Worm (Caenorhabditis elegans) whole organism, young adult: ENCODE data around the gene srh-47.
"Not testable (repeated sequence)": the region's sequence is repeated elsewhere in the genome, so short reads cannot be mapped to it uniquely, and the experiment has no call there.

Source experiments
- B0019.2 ChIP-seq: fragments of 200-800 bp; sonication (Bioruptor generic); conservative IDR thresholded peaks from 2 replicates; pipeline ENCODE4 v1.3.6; 2022; ENCODE audit warnings: missing genetic modification reagents, missing genetic modification characterization, missing compliant biosample characterization
- C06A6.2 ChIP-seq: fragments of 200-800 bp; sonication (Bioruptor generic); conservative IDR thresholded peaks from 2 replicates; pipeline ENCODE4 v1.3.6; 2022; ENCODE audit warnings: missing genetic modification characterization, missing compliant biosample characterization
- C17E4.6 ChIP-seq: fragments of 200-800 bp; sonication (Bioruptor generic); IDR thresholded peaks from 2 replicates; pipeline ENCODE4 v1.3.6; 2022; ENCODE audit warnings: missing genetic modification reagents, missing genetic modification characterization, missing compliant biosample characterization
- F23B12.7 ChIP-seq: sonication (generic microtip); optimal IDR thresholded peaks from 2 replicates; lab custom pipeline; 2017; ENCODE audit warnings: missing genetic modification characterization, mild to moderate bottlenecking, missing compliant biosample characterization, antibody characterized with exemption, moderate library complexity; ENCODE audit not compliant: insufficient read depth
- F57C9.4 ChIP-seq: sonication (generic microtip); optimal IDR thresholded peaks from 2 replicates; lab custom pipeline; 2017; ENCODE audit warnings: mild to moderate bottlenecking, missing genetic modification characterization, missing compliant biosample characterization
- K12H6.12 ChIP-seq: fragments of 200-800 bp; sonication (Bioruptor generic); optimal IDR thresholded peaks from 2 replicates; lab custom pipeline; 2018; ENCODE audit warnings: mild to moderate bottlenecking, missing genetic modification characterization, missing compliant biosample characterization
- T07F8.4 ChIP-seq: sonication (generic microtip); optimal IDR thresholded peaks from 2 replicates; lab custom pipeline; 2016; ENCODE audit warnings: mild to moderate bottlenecking, missing genetic modification characterization, moderate library complexity, missing compliant biosample characterization
- aptf-2 ChIP-seq: fragments of 200-800 bp; sonication (Bioruptor generic); conservative IDR thresholded peaks from 2 replicates; pipeline ENCODE4 v1.3.6; 2022; ENCODE audit warnings: missing genetic modification reagents, missing genetic modification characterization, missing compliant biosample characterization
- aptf-3 ChIP-seq: fragments of 200-800 bp; sonication (Bioruptor generic); IDR thresholded peaks from 2 replicates; pipeline ENCODE4 v1.3.6; 2022; ENCODE audit warnings: missing genetic modification characterization, missing compliant biosample characterization
- athp-1 ChIP-seq: sonication (generic microtip); optimal IDR thresholded peaks from 2 replicates; lab custom pipeline; 2017; ENCODE audit warnings: mild to moderate bottlenecking, missing genetic modification characterization, missing compliant biosample characterization
- attf-5 ChIP-seq: fragments of 200-800 bp; sonication (Bioruptor generic); optimal IDR thresholded peaks from 2 replicates; lab custom pipeline; 2018; ENCODE audit warnings: mild to moderate bottlenecking, missing genetic modification characterization, missing compliant biosample characterization
- attf-6 ChIP-seq: fragments of 200-800 bp; sonication (Bioruptor generic); IDR thresholded peaks from 2 replicates; pipeline ENCODE4 v1.3.6; 2022; ENCODE audit warnings: missing genetic modification reagents, missing genetic modification characterization, missing compliant biosample characterization
- bed-2 ChIP-seq: fragments of 200-800 bp; sonication (Bioruptor generic); IDR thresholded peaks from 2 replicates; pipeline ENCODE4 v1.3.6; 2022; ENCODE audit warnings: missing genetic modification reagents, missing genetic modification characterization, missing compliant biosample characterization
- ceh-100 ChIP-seq: fragments of 200-800 bp; sonication (Bioruptor generic); IDR thresholded peaks from 2 replicates; pipeline ENCODE4 v1.3.6; 2022; ENCODE audit warnings: missing genetic modification reagents, missing genetic modification characterization, missing compliant biosample characterization
- ceh-40 ChIP-seq: fragments of 200-800 bp; sonication (Bioruptor generic); IDR thresholded peaks from 2 replicates; pipeline ENCODE4 v1.3.6; 2022; ENCODE audit warnings: missing genetic modification characterization, missing compliant biosample characterization
- ceh-58 ChIP-seq: fragments of 200-800 bp; sonication (Bioruptor generic); IDR thresholded peaks from 2 replicates; pipeline ENCODE4 v1.3.6; 2022; ENCODE audit warnings: missing genetic modification characterization, missing compliant biosample characterization
- chd-7 ChIP-seq: sonication (generic microtip); optimal IDR thresholded peaks from 2 replicates; lab custom pipeline; 2016; ENCODE audit warnings: mild to moderate bottlenecking, missing genetic modification characterization, moderate library complexity, missing compliant biosample characterization
- die-1 ChIP-seq: sonication (generic microtip); optimal IDR thresholded peaks from 2 replicates; lab custom pipeline; 2016; ENCODE audit warnings: missing genotype, mild to moderate bottlenecking, missing genetic modification characterization, missing compliant biosample characterization
- egl-18 ChIP-seq: fragments of 200-800 bp; sonication (Bioruptor generic); IDR thresholded peaks from 2 replicates; pipeline ENCODE4 v1.3.6; 2022; ENCODE audit warnings: missing genetic modification reagents, missing genetic modification characterization, missing compliant biosample characterization
- let-607 ChIP-seq, 2 experiments: fragments of 200-800 bp in 1 of 2; sonication (Bioruptor generic) in 1 of 2; sonication (generic microtip) in 1 of 2; optimal IDR thresholded peaks; 2 replicates each; lab custom pipeline; 2016 to 2018; ENCODE audit warnings: mild to moderate bottlenecking in 2 of 2, missing compliant biosample characterization in 2 of 2, missing genetic modification characterization in 2 of 2, moderate library complexity in 2 of 2, missing genotype in 1 of 2
- lin-54 ChIP-seq: fragments of 200-800 bp; sonication (Bioruptor generic); optimal IDR thresholded peaks from 2 replicates; lab custom pipeline; 2018; ENCODE audit warnings: mild to moderate bottlenecking, missing genetic modification characterization, missing compliant biosample characterization
- madf-10 ChIP-seq: sonication (generic microtip); optimal IDR thresholded peaks from 2 replicates; lab custom pipeline; 2016; ENCODE audit warnings: mild to moderate bottlenecking, missing genetic modification characterization, missing compliant biosample characterization
- madf-6 ChIP-seq: fragments of 200-800 bp; sonication (Bioruptor generic); IDR thresholded peaks from 2 replicates; pipeline ENCODE4 v1.3.6; 2022; ENCODE audit warnings: missing genetic modification reagents, missing genetic modification characterization, missing compliant biosample characterization
- mcd-1 ChIP-seq: fragments of 200-800 bp; sonication (Bioruptor generic); IDR thresholded peaks from 2 replicates; pipeline ENCODE4 v1.3.6; 2022; ENCODE audit warnings: missing genetic modification reagents, missing genetic modification characterization, missing compliant biosample characterization
- mes-4 ChIP-seq: sonication (generic microtip); optimal IDR thresholded peaks from 2 replicates; lab custom pipeline; 2016; ENCODE audit warnings: missing genotype, missing genetic modification characterization, missing compliant biosample characterization
- nhr-120 ChIP-seq: fragments of 200-800 bp; sonication (Bioruptor generic); IDR thresholded peaks from 2 replicates; pipeline ENCODE4 v1.3.6; 2022; ENCODE audit warnings: missing genetic modification characterization, missing compliant biosample characterization
- pha-4 ChIP-seq: fragments of 150-350 bp; sonication (generic microtip); optimal IDR thresholded peaks from 2 replicates; lab custom pipeline; 2014; ENCODE audit warnings: missing biosample characterization, missing genetic modification reagents, missing genetic modification characterization
- snpc-1.1 ChIP-seq: sonication (generic microtip); optimal IDR thresholded peaks from 2 replicates; lab custom pipeline; 2017; ENCODE audit warnings: missing genetic modification characterization, mild to moderate bottlenecking, missing compliant biosample characterization, antibody characterized with exemption, moderate library complexity, missing genotype, missing genetic modification reagents; ENCODE audit not compliant: insufficient read depth
- snpc-1.3 ChIP-seq: sonication (generic microtip); optimal IDR thresholded peaks from 2 replicates; lab custom pipeline; 2017; ENCODE audit warnings: missing genetic modification characterization, mild to moderate bottlenecking, missing compliant biosample characterization, antibody characterized with exemption, moderate library complexity, missing genotype, missing genetic modification reagents; ENCODE audit not compliant: insufficient read depth
- snpc-4 ChIP-seq, 5 experiments: fragments of 150-350 bp in 1 of 5; sonication (generic microtip) in 4 of 5; optimal IDR thresholded peaks; 2 replicates each; lab custom pipeline; 2014 to 2018; ENCODE audit warnings: missing genetic modification characterization in 5 of 5, missing biosample characterization in 3 of 5, antibody characterized with exemption in 2 of 5, mild to moderate bottlenecking in 2 of 5, missing compliant biosample characterization in 2 of 5, missing genotype in 2 of 5, moderate library complexity in 2 of 5, missing genetic modification reagents in 1 of 5
- zfh-2 ChIP-seq: fragments of 200-800 bp; sonication (Bioruptor generic); conservative IDR thresholded peaks from 2 replicates; pipeline ENCODE4 v1.3.6; 2022; ENCODE audit warnings: missing genetic modification reagents, missing genetic modification characterization, missing compliant biosample characterization
- ztf-18 ChIP-seq: sonication (generic microtip); optimal IDR thresholded peaks from 2 replicates; lab custom pipeline; 2016; ENCODE audit warnings: missing genotype, mild to moderate bottlenecking, missing genetic modification characterization, missing compliant biosample characterization
- ztf-28 ChIP-seq: fragments of 200-800 bp; sonication (Bioruptor generic); IDR thresholded peaks from 2 replicates; pipeline ENCODE4 v1.3.6; 2022; ENCODE audit warnings: missing genetic modification reagents, missing genetic modification characterization, missing compliant biosample characterization

srh-47 gene

DNA sequence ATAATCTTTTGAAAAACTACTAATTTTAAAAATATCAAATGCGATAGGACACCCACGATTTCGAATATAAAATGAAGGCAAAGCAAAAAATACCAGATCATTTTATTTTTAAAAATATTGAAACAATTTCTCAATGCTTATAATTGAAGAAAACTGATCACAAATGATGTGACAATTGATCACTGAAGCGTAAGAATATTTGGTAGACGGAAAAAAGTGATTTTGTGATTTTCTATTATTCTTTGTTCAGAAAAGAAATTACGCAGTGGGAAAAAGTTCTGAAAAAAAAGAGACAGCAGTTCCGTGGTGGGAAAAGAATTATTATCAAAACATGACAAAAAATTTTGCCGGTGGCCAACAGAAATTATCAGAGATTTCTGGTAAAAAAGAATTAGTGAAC, 1.8 kb downstream of the srh-47 start, which contains the start of gene T03F7.5:
T03F7.5 (minus strand) TSS at position 101 of the 400 bp plus-strand sequence.
- no peak for TF ChIP-seq F57C9.4 (tag; lab: Kevin White, UChicago)

DNA sequence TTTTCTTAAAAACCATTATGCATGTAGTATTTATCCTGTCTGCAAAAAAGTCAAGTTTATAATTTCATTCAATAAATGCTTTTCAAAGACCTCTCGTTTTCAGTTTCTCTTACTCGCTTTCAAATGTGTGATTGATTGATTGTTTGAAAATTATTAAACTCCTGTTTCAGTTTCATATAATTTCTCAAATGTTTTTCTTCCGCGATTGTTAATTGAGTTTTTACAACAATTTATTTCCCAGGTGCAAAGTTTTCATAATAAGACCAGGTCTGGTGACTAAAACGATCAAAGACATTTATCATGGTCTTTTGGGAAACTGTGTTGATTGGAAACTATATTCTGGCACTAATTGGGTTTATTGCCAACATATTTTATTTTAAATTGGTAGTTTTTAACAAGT, 6.0 kb downstream of the srh-47 start, which contains the start of gene T03F7.6:
T03F7.6 (plus strand) TSS at position 301 of the 400 bp plus-strand sequence.
- TF ChIP-seq aptf-2 (no peak), pha-4 (tag; lab: Kevin White, UChicago) (no peak), athp-1 (no peak), attf-6 (GFP tag; lab: Robert Waterston, UW) (no peak), ceh-100 (GFP tag; lab: Robert Waterston, UW) (no peak)
- TF ChIP-seq, all 124 proteins: peak for 0

DNA sequence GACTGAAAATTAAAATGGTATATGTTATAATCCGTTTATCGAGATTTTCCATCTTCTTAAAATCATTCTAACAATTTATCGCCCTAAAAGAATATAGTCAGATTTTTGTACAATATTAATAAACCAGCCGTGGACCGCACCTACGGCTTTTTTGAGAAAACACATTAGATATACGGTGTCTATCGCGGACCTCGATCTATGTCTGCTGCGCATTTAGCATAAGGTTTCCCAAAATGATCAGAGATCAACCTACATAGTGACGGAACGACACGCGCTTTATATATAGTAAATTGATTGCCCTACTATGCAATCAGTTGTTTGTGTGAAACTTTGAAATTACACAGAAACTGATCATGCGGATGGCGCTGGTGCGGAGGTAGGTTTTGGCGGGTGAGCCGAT, 7.8 kb downstream of the srh-47 start:
- TF ChIP-seq snpc-1.1 (tag; lab: Kevin White, UChicago) (peak; percentile 24), ceh-40 (GFP tag; lab: Robert Waterston, UW) (no peak), snpc-4 (GFP tag; optimal IDR thresholded peaks at IDR 0.05; lab: Kevin White, UChicago) (peak; percentile 3), snpc-4 (tag; optimal IDR thresholded peaks at IDR 0.05; lab: Kevin White, UChicago) (peak in 2 of 4 experiments; percentile 68 to 86), chd-7 (no peak)

DNA sequence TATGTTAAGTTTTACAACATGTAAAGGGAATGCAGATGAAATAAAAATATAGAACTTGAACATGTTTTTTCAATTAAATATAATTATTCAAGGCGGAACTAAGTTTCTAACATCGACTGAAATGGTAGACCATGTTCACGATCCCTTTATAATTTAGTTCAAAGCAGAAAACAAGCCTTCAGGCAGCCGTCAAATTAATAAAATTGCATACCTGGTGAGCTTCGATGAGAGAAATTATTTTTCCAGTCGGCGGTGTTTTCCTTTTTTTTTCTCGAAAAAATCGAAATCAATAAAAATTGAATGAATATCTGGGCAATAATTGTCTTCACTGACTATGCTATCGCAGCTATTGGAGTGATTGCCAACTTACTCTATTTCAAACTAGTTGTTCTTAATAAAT, 9.6 kb downstream of the srh-47 start, which contains the start of gene C03E10.1:
C03E10.1 (plus strand) TSS at position 301 of the 400 bp plus-strand sequence.
- TF ChIP-seq B0019.2 (GFP tag; lab: Robert Waterston, UW) (no peak), ztf-18 (tag; lab: Kevin White, UChicago) (no peak), K12H6.12 (tag; lab: Kevin White, UChicago) (no peak), madf-10 (tag; lab: Kevin White, UChicago) (no peak), snpc-4 (GFP tag; optimal IDR thresholded peaks at IDR 0.05; lab: Kevin White, UChicago) (no peak), snpc-4 (tag; optimal IDR thresholded peaks at IDR 0.05; lab: Kevin White, UChicago) (no peak), snpc-1.1 (tag; lab: Kevin White, UChicago) (no peak), T07F8.4 (tag; lab: Kevin White, UChicago) (no peak), ceh-58 (GFP tag; lab: Robert Waterston, UW) (no peak), zfh-2 (no peak), madf-6 (GFP tag; lab: Robert Waterston, UW) (no peak), egl-18 (GFP tag; lab: Robert Waterston, UW) (no peak), attf-5 (no peak), snpc-1.3 (tag; lab: Kevin White, UChicago) (no peak), C17E4.6 (GFP tag; lab: Robert Waterston, UW) (no peak), C06A6.2 (GFP tag; lab: Robert Waterston, UW) (no peak), bed-2 (GFP tag; lab: Robert Waterston, UW) (no peak)
- TF ChIP-seq, all 124 proteins: peak for 0

DNA sequence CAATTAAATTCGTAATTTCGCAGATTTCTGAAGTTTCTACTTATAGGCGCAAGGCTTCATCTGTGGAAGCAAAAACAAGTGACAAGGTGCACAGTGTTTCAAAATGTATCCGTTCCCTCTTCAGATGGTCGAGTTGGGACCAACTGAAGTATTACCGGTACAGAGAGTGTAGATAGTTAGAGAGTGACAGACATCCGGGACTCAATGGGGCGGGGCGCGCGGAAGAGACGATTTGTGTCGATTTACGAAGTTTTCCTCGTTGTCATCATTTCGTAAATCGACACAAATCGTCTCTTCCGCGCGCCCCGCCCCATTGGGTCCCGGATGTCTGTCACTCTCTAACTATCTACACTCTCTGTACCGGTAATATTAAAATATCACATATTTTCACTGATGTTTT, 14.3 kb downstream of the srh-47 start, which contains the start of gene C03E10.3:
C03E10.3 (plus strand) TSS at position 301 of the 400 bp plus-strand sequence.
- TF ChIP-seq lin-54 (GFP tag; lab: Kevin White, UChicago); die-1; aptf-3 (GFP tag; lab: Robert Waterston, UW): not testable (repeated sequence)

DNA sequence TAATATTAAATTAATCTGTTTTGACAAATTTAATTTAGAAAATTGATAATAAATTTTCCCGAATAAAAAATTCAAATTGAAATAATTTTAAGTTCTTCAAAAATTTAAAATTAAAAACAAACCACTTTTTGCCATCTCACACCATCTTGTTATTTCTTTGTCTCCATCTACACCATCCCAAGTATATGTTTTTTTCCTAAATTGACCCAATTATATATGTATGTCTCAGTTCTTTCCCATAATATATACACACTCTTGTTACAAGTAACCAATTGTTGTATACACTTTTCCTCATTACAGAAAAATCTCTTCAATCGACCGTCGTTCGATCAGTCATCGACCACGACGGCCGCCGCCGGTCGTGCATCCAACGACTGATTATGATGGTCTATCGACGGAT, 18.2 kb downstream of the srh-47 start, which contains the start of gene gly-20:
gly-20 (plus strand) TSS at position 301 of the 400 bp plus-strand sequence.
- TF ChIP-seq F23B12.7 (tag; lab: Kevin White, UChicago) (no peak), mes-4 (tag; lab: Kevin White, UChicago) (no peak), mcd-1 (no peak), let-607 (tag; optimal IDR thresholded peaks at IDR 0.05; lab: Kevin White, UChicago) (no peak), C06A6.2 (GFP tag; lab: Robert Waterston, UW) (no peak), ztf-28 (GFP tag; lab: Robert Waterston, UW) (no peak), nhr-120 (GFP tag; lab: Robert Waterston, UW) (no peak), ceh-100 (GFP tag; lab: Robert Waterston, UW) (no peak)
